Fruit fly (Drosophila melanogaster) whole organism, embryonic: Measurements from ENCODE around the gene Fdh.

Experiments
- Adf1 ChIP-seq: fragments of 200-800 bp; sonication (Bioruptor generic); IDR thresholded peaks from 2 replicates; pipeline ENCODE4 v1.3.6; 2022; ENCODE audit warnings: missing biosample characterization, missing genetic modification characterization
- Awh ChIP-seq: fragments of 200-800 bp; sonication (Bioruptor generic); IDR thresholded peaks from 2 replicates; pipeline ENCODE4, ENCODE4 v1.3.6; 2022; ENCODE audit warnings: missing biosample characterization, missing genetic modification characterization
- CG10147 ChIP-seq: fragments of 200-800 bp; sonication (Bioruptor generic); optimal IDR thresholded peaks from 2 replicates; lab custom pipeline; 2019; ENCODE audit warnings: missing biosample characterization, mild to moderate bottlenecking, missing genetic modification characterization, moderate library complexity
- CG10267 ChIP-seq: fragments of 200-800 bp; sonication (Bioruptor generic); optimal IDR thresholded peaks from 2 replicates; lab custom pipeline; 2018; ENCODE audit warnings: missing biosample characterization, mild to moderate bottlenecking, missing genetic modification characterization, moderate library complexity
- CG11696 ChIP-seq: fragments of 200-800 bp; sonication (Bioruptor generic); IDR thresholded peaks from 2 replicates; pipeline ENCODE4 v1.3.6; 2022; ENCODE audit warnings: missing biosample characterization, missing genetic modification characterization
- CG12744 ChIP-seq: fragments of 200-800 bp; sonication (Bioruptor generic); optimal IDR thresholded peaks from 2 replicates; lab custom pipeline; 2016; ENCODE audit warnings: missing biosample characterization, missing genetic modification characterization
- CG15011 ChIP-seq: fragments of 200-800 bp; sonication (Bioruptor generic); optimal IDR thresholded peaks from 3 replicates; lab custom pipeline; 2018; ENCODE audit warnings: missing biosample characterization, mild to moderate bottlenecking, missing genetic modification characterization
- CG15479 ChIP-seq: fragments of 200-800 bp; sonication (Bioruptor generic); optimal IDR thresholded peaks from 3 replicates; lab custom pipeline; 2019; ENCODE audit warnings: missing biosample characterization, mild to moderate bottlenecking, missing genetic modification characterization, moderate library complexity
- CG15696 ChIP-seq: fragments of 200-800 bp; sonication (Bioruptor generic); optimal IDR thresholded peaks from 2 replicates; lab custom pipeline; 2019; ENCODE audit warnings: missing biosample characterization, mild to moderate bottlenecking, missing genetic modification characterization, moderate library complexity
- CG1792 ChIP-seq: fragments of 200-800 bp; sonication (Bioruptor generic); optimal IDR thresholded peaks from 2 replicates; lab custom pipeline; 2016; ENCODE audit warnings: missing biosample characterization, missing genetic modification characterization
- CG1832 ChIP-seq: fragments of 200-800 bp; sonication (Bioruptor generic); optimal IDR thresholded peaks from 2 replicates; lab custom pipeline; 2017; ENCODE audit warnings: missing biosample characterization, mild to moderate bottlenecking, missing genetic modification characterization, inconsistent platforms
- CG18599 ChIP-seq: fragments of 200-800 bp; sonication (Bioruptor generic); optimal IDR thresholded peaks from 3 replicates; lab custom pipeline; 2017; ENCODE audit warnings: missing biosample characterization, missing genetic modification characterization, mild to moderate bottlenecking, moderate library complexity, missing genetic modification reagents
- CG2120 ChIP-seq: fragments of 200-800 bp; sonication (Bioruptor generic); optimal IDR thresholded peaks from 3 replicates; lab custom pipeline; 2016; ENCODE audit warnings: missing biosample characterization, missing genetic modification characterization
- CG2199 ChIP-seq: fragments of 200-800 bp; sonication (Bioruptor generic); IDR thresholded peaks from 3 replicates; pipeline ENCODE4 v1.3.6; 2022; ENCODE audit warnings: missing biosample characterization, missing genetic modification characterization
- CG2889 ChIP-seq: fragments of 200-800 bp; sonication (Bioruptor generic); IDR thresholded peaks from 3 replicates; pipeline ENCODE4 v1.3.6; 2022; ENCODE audit warnings: missing biosample characterization, missing genetic modification characterization
- CG32772 ChIP-seq: fragments of 200-800 bp; sonication (Bioruptor generic); IDR thresholded peaks from 2 replicates; pipeline ENCODE4 v1.3.6; 2022; ENCODE audit warnings: missing biosample characterization, missing genetic modification characterization
- CG6813 ChIP-seq: fragments of 200-800 bp; sonication (Bioruptor generic); optimal IDR thresholded peaks from 2 replicates; lab custom pipeline; 2017; ENCODE audit warnings: missing biosample characterization, missing genetic modification characterization, mild to moderate bottlenecking, moderate library complexity, missing genetic modification reagents
- CG8478 ChIP-seq: fragments of >200 bp; optimal IDR thresholded peaks from 2 replicates; lab custom pipeline; 2018
- Dad ChIP-seq: fragments of 200-800 bp; sonication (Bioruptor generic); optimal IDR thresholded peaks from 3 replicates; lab custom pipeline; 2016; ENCODE audit warnings: missing biosample characterization, missing genetic modification characterization
- Dref ChIP-seq: fragments of 200-800 bp; sonication (Bioruptor generic); IDR thresholded peaks from 2 replicates; pipeline ENCODE4 v1.3.6; 2022; ENCODE audit warnings: missing biosample characterization, missing genetic modification characterization
- H15 ChIP-seq: fragments of 200-800 bp; sonication (Bioruptor generic); IDR thresholded peaks from 3 replicates; pipeline ENCODE4 v1.3.6; 2022; ENCODE audit warnings: missing biosample characterization, missing genetic modification characterization
- HLHmδ ChIP-seq: fragments of 200-800 bp; sonication (Bioruptor generic); optimal IDR thresholded peaks from 2 replicates; lab custom pipeline; 2018; ENCODE audit warnings: missing biosample characterization, mild to moderate bottlenecking, missing genetic modification characterization, moderate library complexity
- Hr78 ChIP-seq, 2 experiments: fragments of 200-800 bp in 1 of 2; fragments of >200 bp in 1 of 2; sonication (Bioruptor generic) in 1 of 2; optimal IDR thresholded peaks; 2 replicates each; lab custom pipeline; 2017 to 2019; ENCODE audit warnings: missing biosample characterization in 2 of 2, missing genetic modification characterization in 2 of 2, mild to moderate bottlenecking in 1 of 2, moderate library complexity in 1 of 2
- Hsf ChIP-seq: fragments of 200-800 bp; sonication (Bioruptor generic); optimal IDR thresholded peaks from 3 replicates; lab custom pipeline; 2016; ENCODE audit warnings: missing biosample characterization, missing genetic modification characterization
- Max ChIP-seq: fragments of 200-800 bp; sonication (Bioruptor generic); optimal IDR thresholded peaks from 2 replicates; lab custom pipeline; 2016; ENCODE audit warnings: missing biosample characterization, mild to moderate bottlenecking, missing genetic modification characterization
- Med ChIP-seq: fragments of 200-800 bp; sonication (Bioruptor generic); peaks from one replicate; lab custom pipeline; 2016; ENCODE audit warnings: missing biosample characterization, missing genetic modification characterization, mild to moderate bottlenecking, inconsistent platforms, moderate library complexity
- NFAT ChIP-seq: fragments of 200-800 bp; sonication (Bioruptor generic); IDR thresholded peaks from 2 replicates; pipeline ENCODE4 v1.3.6; 2022; ENCODE audit warnings: missing biosample characterization, missing genetic modification characterization
- PHDP ChIP-seq: fragments of 200-800 bp; sonication (Bioruptor generic); optimal IDR thresholded peaks from 3 replicates; lab custom pipeline; 2018; ENCODE audit warnings: missing biosample characterization, mild to moderate bottlenecking, missing genetic modification characterization, moderate library complexity
- Poxn ChIP-seq: fragments of 200-800 bp; sonication (Bioruptor generic); IDR thresholded peaks from 2 replicates; pipeline ENCODE4 v1.3.6; 2022; ENCODE audit warnings: missing biosample characterization, missing genetic modification characterization
- Six4 ChIP-seq: fragments of 200-800 bp; sonication (Bioruptor generic); optimal IDR thresholded peaks from 2 replicates; lab custom pipeline; 2016; ENCODE audit warnings: missing biosample characterization, missing genetic modification characterization
- Sox102F ChIP-seq: fragments of 200-800 bp; sonication (Bioruptor generic); optimal IDR thresholded peaks from 2 replicates; lab custom pipeline; 2018; ENCODE audit warnings: missing biosample characterization, mild to moderate bottlenecking, missing genetic modification characterization, moderate library complexity
- Spps ChIP-seq: fragments of 200-800 bp; sonication (Bioruptor generic); optimal IDR thresholded peaks from 2 replicates; lab custom pipeline; 2018; ENCODE audit warnings: missing biosample characterization, mild to moderate bottlenecking, missing genetic modification characterization
- az2 ChIP-seq: fragments of 200-800 bp; sonication (Bioruptor generic); optimal IDR thresholded peaks from 3 replicates; lab custom pipeline; 2016; ENCODE audit warnings: missing biosample characterization, missing genetic modification characterization
- chif ChIP-seq, 2 experiments: fragments of 200-800 bp; sonication (Bioruptor generic); optimal IDR thresholded peaks; 3 replicates each; lab custom pipeline; 2016; ENCODE audit warnings: missing biosample characterization in 2 of 2, missing genetic modification characterization in 2 of 2
- dati ChIP-seq: fragments of 200-800 bp; sonication (Bioruptor generic); IDR thresholded peaks from 2 replicates; pipeline ENCODE4 v1.3.6; 2022; ENCODE audit warnings: missing biosample characterization, missing genetic modification characterization
- ems ChIP-seq: fragments of 200-800 bp; sonication (Bioruptor generic); optimal IDR thresholded peaks from 3 replicates; lab custom pipeline; 2016; ENCODE audit warnings: missing biosample characterization, missing genetic modification characterization
- eyg ChIP-seq: fragments of 200-800 bp; sonication (Bioruptor generic); optimal IDR thresholded peaks from 3 replicates; lab custom pipeline; 2016; ENCODE audit warnings: missing biosample characterization, missing genetic modification characterization
- hbn ChIP-seq: fragments of 200-800 bp; sonication (Bioruptor generic); IDR thresholded peaks from 2 replicates; pipeline ENCODE4 v1.3.6; 2022; ENCODE audit warnings: missing biosample characterization, missing genetic modification characterization; ENCODE audit not compliant: partially characterized antibody
- her ChIP-seq: fragments of 200-800 bp; sonication (Bioruptor generic); optimal IDR thresholded peaks from 2 replicates; lab custom pipeline; 2016; ENCODE audit warnings: missing biosample characterization, missing genetic modification characterization
- luna ChIP-seq: fragments of 200-800 bp; sonication (Bioruptor generic); optimal IDR thresholded peaks from 2 replicates; lab custom pipeline; 2016; ENCODE audit warnings: missing biosample characterization, missing genetic modification characterization
- pros ChIP-seq: fragments of 200-800 bp; sonication (Bioruptor generic); optimal IDR thresholded peaks from 3 replicates; lab custom pipeline; 2019; ENCODE audit warnings: missing biosample characterization, mild to moderate bottlenecking, missing genetic modification characterization, moderate library complexity
- psq ChIP-seq: fragments of 200-800 bp; sonication (Bioruptor generic); optimal IDR thresholded peaks from 2 replicates; lab custom pipeline; 2017; ENCODE audit warnings: missing biosample characterization, missing genetic modification characterization
- pum ChIP-seq: fragments of 200-800 bp; sonication (Bioruptor generic); optimal IDR thresholded peaks from 2 replicates; lab custom pipeline; 2016; ENCODE audit warnings: missing biosample characterization, missing genetic modification characterization
- sc ChIP-seq, 3 experiments: fragments of >200 bp in 2 of 3; fragments of 200-800 bp in 1 of 3; sonication (Bioruptor generic) in 1 of 3; optimal IDR thresholded peaks; 2 replicates in 2 of 3; 3 replicates in 1 of 3; lab custom pipeline; 2017; ENCODE audit warnings: mild to moderate bottlenecking in 1 of 3, missing biosample characterization in 1 of 3, missing genetic modification characterization in 1 of 3, missing genetic modification reagents in 1 of 3
- schlank ChIP-seq: fragments of 200-800 bp; sonication (Bioruptor generic); optimal IDR thresholded peaks from 2 replicates; lab custom pipeline; 2018; ENCODE audit warnings: missing biosample characterization, mild to moderate bottlenecking, missing genetic modification characterization
- sqz ChIP-seq: fragments of 200-800 bp; sonication (Bioruptor generic); optimal IDR thresholded peaks from 3 replicates; lab custom pipeline; 2018; ENCODE audit warnings: missing biosample characterization, mild to moderate bottlenecking, missing genetic modification characterization
- sr ChIP-seq: fragments of 200-800 bp; sonication (Bioruptor generic); IDR thresholded peaks from 3 replicates; pipeline ENCODE4 v1.3.6; 2022; ENCODE audit warnings: missing biosample characterization, missing genetic modification characterization
- vnd ChIP-seq: fragments of 200-800 bp; sonication (Bioruptor generic); IDR thresholded peaks from 3 replicates; pipeline ENCODE4 v1.3.6; 2022; ENCODE audit warnings: missing biosample characterization, missing genetic modification characterization; ENCODE audit not compliant: partially characterized antibody
- z ChIP-seq: fragments of 200-800 bp; sonication (Bioruptor generic); IDR thresholded peaks from 3 replicates; pipeline ENCODE4 v1.3.6; 2022; ENCODE audit warnings: missing biosample characterization, missing genetic modification characterization
- zfh2 ChIP-seq: fragments of 200-800 bp; sonication (Bioruptor generic); optimal IDR thresholded peaks from 2 replicates; lab custom pipeline; 2016; ENCODE audit warnings: missing biosample characterization, missing genetic modification characterization

Gene Fdh

dm6 chr3R:10884031-10884677 is 12.0 kb upstream of the Fdh start (continued):
- TF ChIP-seq Adf1 (no peak; the same call in 1 of the 2 replicates), eyg (GFP tag; lab: Kevin White, UChicago) (no peak), z (GFP tag; lab: Robert Waterston, UW) (no peak), NFAT (GFP tag; lab: Robert Waterston, UW) (peak; percentile 87), Spps (tag; lab: Kevin White, UChicago) (no peak), Poxn (GFP tag; lab: Robert Waterston, UW) (peak; percentile 51), Dad (no peak), CG11696 (GFP tag; lab: Robert Waterston, UW) (peak; percentile 70), CG15696 (tag; lab: Kevin White, UChicago) (peak; percentile 39), Awh (GFP tag; lab: Robert Waterston, UW) (peak; percentile 89), zfh2 (GFP tag; lab: Kevin White, UChicago) (peak; percentile 7), CG10147 (peak; percentile 82), luna (GFP tag; lab: Kevin White, UChicago) (no peak), CG2199 (GFP tag; lab: Robert Waterston, UW) (no peak), pum (GFP tag; lab: Kevin White, UChicago) (no peak), chif (GFP tag; optimal IDR thresholded peaks at IDR 0.05; lab: Kevin White, UChicago) (no peak), Sox102F (GFP tag; lab: Kevin White, UChicago) (peak; percentile 73), Hr78 (GFP tag; optimal IDR thresholded peaks at IDR 0.05; lab: Kevin White, UChicago) (peak in 1 of 2 experiments; percentile 21), CG6813 (GFP tag; lab: Kevin White, UChicago) (peak; percentile 56), Max (GFP tag; lab: Kevin White, UChicago) (peak; percentile 22), CG2889 (GFP tag; lab: Robert Waterston, UW) (peak; percentile 53; the same call in 1 of the 3 replicates), CG10267 (tag; lab: Kevin White, UChicago) (peak; percentile 54), CG32772 (GFP tag; lab: Robert Waterston, UW) (peak; percentile 75), hbn (GFP tag; lab: Robert Waterston, UW) (no peak), schlank (tag; lab: Kevin White, UChicago) (peak; percentile 45), vnd (GFP tag; lab: Robert Waterston, UW) (no peak), Hsf (GFP tag; lab: Kevin White, UChicago) (peak; percentile 15), CG18599 (GFP tag; lab: Kevin White, UChicago) (peak; percentile 86), Six4 (GFP tag; lab: Kevin White, UChicago) (peak; percentile 2), Med (GFP tag; lab: Kevin White, UChicago) (peak; percentile 88), H15 (peak; percentile 83), CG1832 (GFP tag; lab: Kevin White, UChicago) (no peak), sqz (GFP tag; lab: Kevin White, UChicago) (peak; percentile 22), her (GFP tag; lab: Kevin White, UChicago) (no peak), HLHmδ (GFP tag; lab: Kevin White, UChicago) (no peak), dati (GFP tag; lab: Robert Waterston, UW) (peak; percentile 62; the same call in 1 of the 2 replicates), psq (GFP tag; lab: Kevin White, UChicago) (no peak), PHDP (tag; lab: Kevin White, UChicago) (peak; percentile 76), Dref (GFP tag; lab: Robert Waterston, UW) (peak; percentile 26; the same call in 1 of the 2 replicates), CG1792 (no peak), CG12744 (GFP tag; lab: Kevin White, UChicago) (no peak), pros (no peak), az2 (GFP tag; lab: Kevin White, UChicago) (peak; percentile 42), CG15011 (GFP tag; lab: Kevin White, UChicago) (peak; percentile 60), sr (GFP tag; lab: Robert Waterston, UW) (0 out of 3 replicates have a peak, but pooled peaks have one; percentile 12), sc (optimal IDR thresholded peaks at IDR 0.05; lab: Kevin White, UChicago) (no peak), sc (GFP tag; optimal IDR thresholded peaks at IDR 0.05; lab: Kevin White, UChicago) (no peak), CG8478 (lab: Kevin White, UChicago) (no peak), CG2120 (GFP tag; lab: Kevin White, UChicago) (peak; percentile 75), ems (GFP tag; lab: Kevin White, UChicago) (peak; percentile 40), CG15479 (no peak)
